Worm (Caenorhabditis elegans): ENCODE data around the gene nhr-133.

ce11 chrV:2211936-2212335 is at the start of gene nhr-133:
- no peak for TF ChIP-seq lsy-2 (tag; optimal IDR thresholded peaks at IDR 0.05)
- TF ChIP-seq unc-39 (tag; optimal IDR thresholded peaks at IDR 0.05): no peak
- TF ChIP-seq nhr-28 (tag; optimal IDR thresholded peaks at IDR 0.05): no peak
- no peak for TF ChIP-seq sem-2 (GFP tag; optimal IDR thresholded peaks at IDR 0.05)
- no peak for TF ChIP-seq mep-1 (tag; optimal IDR thresholded peaks at IDR 0.05)
- no peak for TF ChIP-seq unc-62 (GFP tag; optimal IDR thresholded peaks at IDR 0.05)
- no peak for TF ChIP-seq elt-3 (tag; optimal IDR thresholded peaks at IDR 0.05)
- no peak for TF ChIP-seq pha-4 (tag; optimal IDR thresholded peaks at IDR 0.05)
- no peak for TF ChIP-seq lin-13 (tag; optimal IDR thresholded peaks at IDR 0.05)
- TF ChIP-seq snpc-4 (tag; optimal IDR thresholded peaks at IDR 0.05): no peak
- no peak for TF ChIP-seq ztf-11 (tag; optimal IDR thresholded peaks at IDR 0.05)
- TF ChIP-seq sptf-1 (tag; optimal IDR thresholded peaks at IDR 0.05): no peak
- no peak for TF ChIP-seq bed-3 (GFP tag; optimal IDR thresholded peaks at IDR 0.05)
- no peak for TF ChIP-seq unc-120 (tag; optimal IDR thresholded peaks at IDR 0.05; ENCODE audit: poor library complexity, severe bottlenecking)

Measured in whole organism, mixed stage, embryonic.